Worm (Caenorhabditis elegans) whole organism, L2 larva: ENCODE results near the gene clec-194.
"Not testable (repeated sequence)": the region's sequence is repeated elsewhere in the genome, so short reads cannot be mapped to it uniquely, and the experiment has no call there.

ENCODE experiments used
- C34F6.9 ChIP-seq: fragments of 150-350 bp; optimal IDR thresholded peaks from 2 replicates; lab custom pipeline; 2014; ENCODE audit warnings: missing biosample characterization, missing genetic modification characterization
- F13H6.1 ChIP-seq: sonication (generic microtip); optimal IDR thresholded peaks from 2 replicates; lab custom pipeline; 2016; ENCODE audit warnings: missing genetic modification characterization, missing compliant biosample characterization
- R02D3.7 ChIP-seq: fragments of 150-350 bp; optimal IDR thresholded peaks from 2 replicates; lab custom pipeline; 2014; ENCODE audit warnings: missing biosample characterization, missing genetic modification characterization
- Y55F3AM.14 ChIP-seq: fragments of 200-800 bp; sonication (Bioruptor generic); optimal IDR thresholded peaks from 2 replicates; lab custom pipeline; 2018; ENCODE audit warnings: mild to moderate bottlenecking, missing genetic modification characterization, missing compliant biosample characterization
- aly-2 ChIP-seq: fragments of 150-350 bp; optimal IDR thresholded peaks from 2 replicates; lab custom pipeline; 2014; ENCODE audit warnings: missing biosample characterization, missing genetic modification characterization
- ama-1 ChIP-seq: fragments of 150-350 bp; optimal IDR thresholded peaks from 2 replicates; lab custom pipeline; 2018; ENCODE audit warnings: inconsistent platforms
- blmp-1 ChIP-seq: sonication (generic microtip); optimal IDR thresholded peaks from 2 replicates; lab custom pipeline; 2017; ENCODE audit warnings: missing genetic modification characterization, mild to moderate bottlenecking, missing compliant biosample characterization, antibody characterized with exemption, moderate library complexity; ENCODE audit not compliant: insufficient read depth
- ceh-16 ChIP-seq: fragments of 150-350 bp; optimal IDR thresholded peaks from 2 replicates; lab custom pipeline; 2014; ENCODE audit warnings: missing biosample characterization, missing genetic modification characterization
- crh-2 ChIP-seq: sonication (generic microtip); optimal IDR thresholded peaks from 2 replicates; lab custom pipeline; 2017; ENCODE audit warnings: missing biosample characterization, missing genetic modification characterization
- dmd-4 ChIP-seq: sonication (generic microtip); optimal IDR thresholded peaks from 2 replicates; lab custom pipeline; 2017; ENCODE audit warnings: missing biosample characterization, missing genetic modification characterization
- egl-27 ChIP-seq: sonication (generic microtip); optimal IDR thresholded peaks from 3 replicates; lab custom pipeline; 2017; ENCODE audit warnings: missing biosample characterization, missing genetic modification reagents, missing genetic modification characterization
- elt-1 ChIP-seq: fragments of 150-350 bp; optimal IDR thresholded peaks from 2 replicates; lab custom pipeline; 2014; ENCODE audit warnings: missing biosample characterization, missing genetic modification characterization
- fos-1 ChIP-seq: fragments of 150-350 bp; optimal IDR thresholded peaks from 2 replicates; lab custom pipeline; 2014; ENCODE audit warnings: missing biosample characterization, missing genetic modification characterization
- gmeb-1 ChIP-seq: fragments of 150-350 bp; optimal IDR thresholded peaks from 2 replicates; lab custom pipeline; 2014; ENCODE audit warnings: missing biosample characterization, missing genetic modification characterization
- lin-11 ChIP-seq: fragments of 150-350 bp; sonication (generic microtip); optimal IDR thresholded peaks from 2 replicates; lab custom pipeline; 2014; ENCODE audit warnings: missing biosample characterization, missing genetic modification characterization, inconsistent platforms, mixed read lengths
- lin-39 ChIP-seq: fragments of 150-350 bp; optimal IDR thresholded peaks from 2 replicates; lab custom pipeline; 2014; ENCODE audit warnings: missing biosample characterization, missing genetic modification reagents, missing genetic modification characterization
- lsy-2 ChIP-seq, 2 experiments: fragments of 150-350 bp in 1 of 2; sonication (generic microtip) in 1 of 2; optimal IDR thresholded peaks; 2 replicates each; lab custom pipeline; 2014 to 2017; ENCODE audit warnings: missing biosample characterization in 2 of 2, missing genetic modification characterization in 2 of 2
- mab-5 ChIP-seq: fragments of 150-350 bp; optimal IDR thresholded peaks from 2 replicates; lab custom pipeline; 2014; ENCODE audit warnings: missing biosample characterization, missing genetic modification characterization
- mbf-1 ChIP-seq: sonication (generic microtip); optimal IDR thresholded peaks from 2 replicates; lab custom pipeline; 2017; ENCODE audit warnings: missing biosample characterization, missing genetic modification characterization
- mdl-1 ChIP-seq, 2 experiments: fragments of 150-350 bp in 1 of 2; sonication (generic microtip) in 1 of 2; optimal IDR thresholded peaks; 2 replicates each; lab custom pipeline; 2017; ENCODE audit warnings: missing biosample characterization in 2 of 2, missing genetic modification characterization in 2 of 2
- nhr-10 ChIP-seq: sonication (generic microtip); optimal IDR thresholded peaks from 2 replicates; lab custom pipeline; 2017; ENCODE audit warnings: missing biosample characterization, missing genetic modification characterization
- nhr-129 ChIP-seq: fragments of 150-350 bp; optimal IDR thresholded peaks from 2 replicates; lab custom pipeline; 2014; ENCODE audit warnings: missing biosample characterization, missing genetic modification characterization
- nhr-21 ChIP-seq: fragments of 150-350 bp; optimal IDR thresholded peaks from 2 replicates; lab custom pipeline; 2014; ENCODE audit warnings: missing biosample characterization, missing genetic modification characterization
- nhr-23 ChIP-seq: fragments of 150-350 bp; optimal IDR thresholded peaks from 2 replicates; lab custom pipeline; 2014; ENCODE audit warnings: missing biosample characterization, missing genetic modification reagents, missing genetic modification characterization
- nhr-237 ChIP-seq: fragments of 150-350 bp; optimal IDR thresholded peaks from 2 replicates; lab custom pipeline; 2014; ENCODE audit warnings: missing biosample characterization, missing genetic modification characterization
- nhr-25 ChIP-seq: fragments of 150-350 bp; sonication (generic microtip); optimal IDR thresholded peaks from 3 replicates; lab custom pipeline; 2014; ENCODE audit warnings: missing biosample characterization, missing genetic modification characterization
- nhr-6 ChIP-seq: fragments of 150-350 bp; optimal IDR thresholded peaks from 2 replicates; lab custom pipeline; 2014; ENCODE audit warnings: missing biosample characterization, missing genetic modification characterization
- peb-1 ChIP-seq: fragments of 150-350 bp; optimal IDR thresholded peaks from 2 replicates; lab custom pipeline; 2014; ENCODE audit warnings: missing biosample characterization, missing genetic modification characterization
- sem-4 ChIP-seq: fragments of 150-350 bp; optimal IDR thresholded peaks from 2 replicates; lab custom pipeline; 2014; ENCODE audit warnings: missing biosample characterization, missing genetic modification reagents, missing genetic modification characterization
- skn-1 ChIP-seq: sonication (generic microtip); optimal IDR thresholded peaks from 2 replicates; lab custom pipeline; 2017; ENCODE audit warnings: missing biosample characterization, missing genetic modification characterization
- sma-3 ChIP-seq: sonication (generic microtip); optimal IDR thresholded peaks from 2 replicates; lab custom pipeline; 2016; ENCODE audit warnings: missing genetic modification reagents, missing genetic modification characterization, missing compliant biosample characterization
- sma-9 ChIP-seq, 2 experiments: fragments of 150-350 bp in 1 of 2; sonication (generic microtip) in 1 of 2; optimal IDR thresholded peaks; 2 replicates each; lab custom pipeline; 2014 to 2016; ENCODE audit warnings: missing genetic modification characterization in 2 of 2, mild to moderate bottlenecking in 1 of 2, missing biosample characterization in 1 of 2, missing compliant biosample characterization in 1 of 2, missing genetic modification reagents in 1 of 2, moderate library complexity in 1 of 2
- snpc-4 ChIP-seq: fragments of 150-350 bp; optimal IDR thresholded peaks from 2 replicates; lab custom pipeline; 2014; ENCODE audit warnings: missing biosample characterization, missing genetic modification characterization
- unc-55 ChIP-seq: fragments of 150-350 bp; sonication (generic microtip); optimal IDR thresholded peaks from 3 replicates; lab custom pipeline; 2014; ENCODE audit warnings: missing biosample characterization, missing genetic modification reagents, missing genetic modification characterization
- unc-62 ChIP-seq: fragments of 150-350 bp; optimal IDR thresholded peaks from 2 replicates; lab custom pipeline; 2014; ENCODE audit warnings: missing biosample characterization, missing genetic modification reagents, missing genetic modification characterization
- zag-1 ChIP-seq: fragments of 150-350 bp; optimal IDR thresholded peaks from 2 replicates; lab custom pipeline; 2014; ENCODE audit warnings: missing biosample characterization, missing genetic modification characterization
- ztf-1 ChIP-seq: fragments of 200-800 bp; sonication (Bioruptor generic); conservative IDR thresholded peaks from 2 replicates; pipeline ENCODE4 v1.3.6; 2022; ENCODE audit warnings: missing genetic modification characterization, missing compliant biosample characterization
- ztf-4 ChIP-seq: fragments of 150-350 bp; optimal IDR thresholded peaks from 2 replicates; lab custom pipeline; 2014; ENCODE audit warnings: missing biosample characterization, missing genetic modification characterization

clec-194 gene

ce11 chrIV:16822529-16822928 lies 8.9 kb upstream of the clec-194 start, which contains the start of gene Y116A8A.4:
Gene Y116A8A.4 (plus strand): TSS chrIV:16822829.
- TF ChIP-seq crh-2 (tag; lab: Kevin White, UChicago) (no peak), ceh-16 (tag; lab: Kevin White, UChicago) (no peak)
- TF ChIP-seq, all 48 proteins: peak for 0

- TF ChIP-seq lsy-2 (tag; optimal IDR thresholded peaks at IDR 0.05; lab: Kevin White, UChicago) (no peak), F13H6.1 (tag; lab: Kevin White, UChicago) (no peak), peb-1 (tag; lab: Kevin White, UChicago) (no peak), ztf-1 (no peak), nhr-129 (tag; lab: Kevin White, UChicago) (no peak), unc-62 (no peak), dmd-4 (no peak), nhr-21 (no peak), nhr-25 (tag; lab: Kevin White, UChicago) (no peak), ama-1 (no peak), C34F6.9 (no peak), zag-1 (tag; lab: Kevin White, UChicago) (no peak), gmeb-1 (no peak), sma-9 (GFP tag; optimal IDR thresholded peaks at IDR 0.05; lab: Kevin White, UChicago) (no peak), sma-9 (tag; optimal IDR thresholded peaks at IDR 0.05; lab: Kevin White, UChicago) (no peak), ceh-16 (tag; lab: Kevin White, UChicago) (no peak), unc-55 (GFP tag; lab: Kevin White, UChicago) (no peak), nhr-10 (tag; lab: Kevin White, UChicago) (no peak), lin-39 (no peak), lin-11 (no peak)
Observed at ce11 chrIV:16828698-16829097, 2.8 kb upstream of the clec-194 start, which contains the start of gene Y116A8A.6. Gene Y116A8A.6 (minus strand): TSS chrIV:16828798.

- TF ChIP-seq lin-11 (no peak), nhr-237 (no peak), R02D3.7 (tag; lab: Kevin White, UChicago) (no peak), unc-62 (no peak), lsy-2 (tag; optimal IDR thresholded peaks at IDR 0.05; lab: Kevin White, UChicago) (no peak), sma-9 (GFP tag; optimal IDR thresholded peaks at IDR 0.05; lab: Kevin White, UChicago) (no peak), sma-9 (tag; optimal IDR thresholded peaks at IDR 0.05; lab: Kevin White, UChicago) (no peak), ama-1 (no peak), nhr-23 (tag; lab: Kevin White, UChicago) (no peak), snpc-4 (tag; lab: Kevin White, UChicago) (no peak), lin-39 (no peak), C34F6.9 (no peak), zag-1 (tag; lab: Kevin White, UChicago) (no peak), skn-1 (tag; lab: Kevin White, UChicago) (no peak), mbf-1 (tag; lab: Kevin White, UChicago) (no peak), ztf-4 (tag; lab: Kevin White, UChicago) (no peak), nhr-25 (tag; lab: Kevin White, UChicago) (no peak), mdl-1 (tag; optimal IDR thresholded peaks at IDR 0.05; lab: Kevin White, UChicago) (no peak), ceh-16 (tag; lab: Kevin White, UChicago) (no peak)
- TF ChIP-seq, all 48 proteins: peak for 0
Observed at ce11 chrIV:16829896-16830295, 1.6 kb upstream of the clec-194 start, which contains the start of gene Y116A8A.7. Gene Y116A8A.7 (plus strand): TSS chrIV:16830196.

- not testable (repeated sequence) for TF ChIP-seq C34F6.9; nhr-129 (tag; lab: Kevin White, UChicago); Y55F3AM.14 (GFP tag; lab: Kevin White, UChicago)
Observed at ce11 chrIV:16842873-16843272, 11.4 kb downstream of the clec-194 start, which contains the start of gene Y116A8A.150. Gene Y116A8A.150 (minus strand): TSS chrIV:16842973.

- peak; percentile 13 for TF ChIP-seq sma-3 (GFP tag; lab: Kevin White, UChicago)
- peak; percentile 43 for TF ChIP-seq gmeb-1
- TF ChIP-seq Y55F3AM.14 (GFP tag; lab: Kevin White, UChicago), result peak; percentile 11
- peak; percentile 43 to 71 for TF ChIP-seq lsy-2 (tag; optimal IDR thresholded peaks at IDR 0.05; lab: Kevin White, UChicago)
- peak; percentile 25 for TF ChIP-seq unc-55 (GFP tag; lab: Kevin White, UChicago)
- TF ChIP-seq F13H6.1 (tag; lab: Kevin White, UChicago), result peak; percentile 65
Observed at ce11 chrIV:16845376-16845775, 13.9 kb downstream of the clec-194 start.

- TF ChIP-seq zag-1 (tag; lab: Kevin White, UChicago) (no peak), nhr-6 (no peak), peb-1 (tag; lab: Kevin White, UChicago) (no peak), lsy-2 (tag; optimal IDR thresholded peaks at IDR 0.05; lab: Kevin White, UChicago) (no peak), fos-1 (tag; lab: Kevin White, UChicago) (no peak), mab-5 (tag; lab: Kevin White, UChicago) (no peak), elt-1 (tag; lab: Kevin White, UChicago) (no peak), snpc-4 (tag; lab: Kevin White, UChicago) (no peak), sma-3 (GFP tag; lab: Kevin White, UChicago) (no peak), egl-27 (tag; lab: Kevin White, UChicago) (no peak), blmp-1 (tag; lab: Kevin White, UChicago) (no peak), nhr-237 (no peak), sem-4 (tag; lab: Kevin White, UChicago) (no peak), dmd-4 (no peak), aly-2 (tag; lab: Kevin White, UChicago) (no peak)
Observed at ce11 chrIV:16854790-16855189, 23.3 kb downstream of the clec-194 start, which contains the start of gene map-2. Gene map-2 (minus strand): TSS chrIV:16854890.
